Worm (Caenorhabditis elegans) whole organism, dauer: ENCODE measurements around the gene D1014.4.

Experiments
- unc-62 ChIP-seq: sonication (generic microtip); optimal IDR thresholded peaks from 2 replicates; lab custom pipeline; 2017; ENCODE audit warnings: missing biosample characterization, missing genetic modification reagents, missing genetic modification characterization

D1014.4 gene

DNA sequence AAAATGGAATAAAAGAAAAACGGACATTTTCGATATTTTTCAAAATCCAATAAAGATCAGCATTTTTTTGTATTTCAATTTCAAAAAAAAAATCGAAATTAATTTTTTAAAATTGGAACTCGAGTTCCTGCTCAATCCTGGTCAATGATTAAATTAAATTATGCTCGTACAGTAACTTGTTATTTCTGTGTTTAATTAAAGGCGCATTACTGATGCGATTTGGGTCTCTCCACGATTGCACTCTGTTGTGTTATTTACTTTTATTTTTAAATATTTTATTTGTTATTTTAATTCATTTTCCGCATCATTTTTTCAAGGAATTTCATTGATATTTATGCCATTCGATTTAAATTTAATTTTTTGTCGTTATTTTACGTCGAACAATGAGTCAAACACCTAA is 45.3 kb downstream of the D1014.4 start:
- TF ChIP-seq unc-62 (GFP tag; lab: Kevin White, UChicago): no peak

DNA sequence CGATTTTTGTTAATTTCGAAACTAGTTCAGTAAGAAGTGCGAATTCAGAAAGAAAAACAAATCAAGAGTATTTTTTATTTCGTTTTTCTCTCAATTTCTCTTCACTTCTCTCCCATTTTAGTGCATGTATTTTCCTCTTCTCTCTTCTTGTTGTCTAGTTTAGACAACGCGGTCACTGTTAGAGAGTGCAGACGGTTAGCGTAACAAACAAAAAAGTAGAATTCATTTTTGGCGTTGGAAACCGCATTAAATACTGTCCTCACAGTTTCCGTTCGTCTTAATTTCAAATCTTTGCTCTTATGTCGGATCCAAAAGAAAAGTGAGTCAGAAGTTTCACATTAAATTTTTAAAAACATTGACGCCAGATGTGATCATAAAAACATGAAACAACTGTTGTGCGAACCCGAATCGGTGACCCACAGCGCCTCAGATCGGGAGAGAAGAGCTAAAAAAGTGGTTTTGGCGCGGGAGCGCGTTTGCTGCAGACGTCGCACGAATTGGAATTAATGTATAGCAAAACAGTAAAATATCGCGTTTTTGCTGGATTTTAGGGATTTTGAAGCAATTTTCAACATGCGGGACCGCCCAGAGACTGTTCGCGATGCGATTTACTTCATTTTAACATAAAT is 46.0 kb downstream of the D1014.4 start, which contains the start of gene srp-7:
TSS of gene srp-7 (plus strand) at position 213 of the 629 bp plus-strand sequence.
- no peak for TF ChIP-seq unc-62 (GFP tag; lab: Kevin White, UChicago)

DNA sequence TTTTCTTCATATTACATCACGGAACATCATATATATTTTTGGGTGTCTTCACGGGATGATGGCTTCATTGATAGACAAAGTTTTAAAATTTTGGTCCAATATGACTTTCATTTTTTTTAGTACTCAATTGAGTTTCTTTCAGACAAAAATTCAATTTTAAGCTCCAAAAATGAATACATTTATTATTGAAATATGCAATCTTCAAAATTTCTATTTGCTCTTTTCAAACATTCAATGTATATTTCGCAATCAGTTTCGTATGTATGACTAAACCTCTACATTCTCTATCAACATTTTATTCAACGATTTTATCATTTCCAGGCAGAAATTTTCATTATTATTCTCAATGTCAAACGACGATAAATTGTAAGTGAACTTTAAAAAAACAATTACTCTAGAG is 50.4 kb downstream of the D1014.4 start, which contains the start of gene srp-8:
TSS of gene srp-8 (plus strand) at position 301 of the 400 bp plus-strand sequence.
- TF ChIP-seq unc-62 (GFP tag; lab: Kevin White, UChicago): no peak
